Worm (Caenorhabditis elegans): ENCODE results near the gene marc-1.
A peak's percentile ranks its signal among the peaks of the same experiment; 100 is the strongest.

marc-1 gene

DNA sequence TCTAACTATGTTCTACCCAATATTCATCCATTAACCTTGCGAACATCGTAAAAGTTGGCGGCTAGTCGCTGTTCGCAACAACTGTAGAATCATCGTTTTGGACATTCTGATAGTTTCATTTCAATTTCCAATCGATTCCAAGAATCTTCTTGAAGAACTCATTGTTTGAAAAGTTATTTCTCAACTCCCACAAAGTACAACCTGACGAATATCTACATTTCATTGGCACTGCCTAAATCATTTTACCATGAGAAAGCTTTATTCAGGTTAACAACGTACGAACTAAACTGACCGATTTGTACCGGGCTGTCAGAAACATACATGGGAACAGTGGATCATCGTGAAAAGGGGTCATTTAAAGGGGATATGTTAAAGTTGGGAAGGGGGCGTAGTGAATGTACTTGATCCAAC lies 47.2 kb downstream of the marc-1 start, which contains the start of gene F46B6.6:
F46B6.6 (minus strand) TSS at position 148 of the 411 bp plus-strand sequence.
- peak; percentile 80 for TF ChIP-seq ama-1 (optimal IDR thresholded peaks at IDR 0.05)
- peak; percentile 49 for TF ChIP-seq nhr-43 (tag; optimal IDR thresholded peaks at IDR 0.05; ENCODE audit: poor library complexity, severe bottlenecking)
- no peak for TF ChIP-seq nhr-237 (tag; optimal IDR thresholded peaks at IDR 0.05)
- no peak for TF ChIP-seq lsy-12 (tag; optimal IDR thresholded peaks at IDR 0.05)
- TF ChIP-seq elt-1 (tag; optimal IDR thresholded peaks at IDR 0.05) = no peak
- peak; percentile 21 for TF ChIP-seq elt-2 (tag; optimal IDR thresholded peaks at IDR 0.05)

DNA sequence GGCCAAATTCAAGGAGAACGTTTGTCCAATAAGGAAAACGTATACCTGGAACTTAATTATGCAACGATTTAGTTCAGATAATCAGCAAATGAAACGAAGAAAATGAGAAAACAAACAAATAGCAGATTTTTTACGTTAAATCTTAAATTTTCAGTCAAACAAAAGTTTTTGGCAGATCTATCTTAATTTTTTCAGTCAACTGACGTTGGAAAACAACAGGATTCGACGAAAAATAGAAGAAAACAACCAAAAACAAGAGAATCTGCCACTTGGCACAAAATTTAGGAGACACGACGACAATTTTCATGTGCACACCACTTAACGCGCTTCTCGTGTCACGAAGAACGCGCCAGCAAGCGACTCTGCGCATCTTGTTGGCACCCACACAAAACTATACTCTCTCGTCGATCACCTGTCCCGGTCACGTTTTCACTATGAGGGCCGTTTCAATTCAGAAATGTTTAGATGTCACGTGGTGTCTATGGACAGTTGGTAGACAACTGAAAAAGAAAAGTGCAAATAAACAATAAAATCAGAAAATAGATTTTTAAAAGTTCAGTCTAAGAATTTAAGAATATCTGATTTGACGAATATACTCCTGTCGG lies 50.3 kb downstream of the marc-1 start, which contains the start of gene ztf-7:
ztf-7 (minus strand) TSS at position 51 of the 605 bp plus-strand sequence.
- TF ChIP-seq ceh-16 (tag; optimal IDR thresholded peaks at IDR 0.05) = peak; percentile 50
- peak; percentile 99 for TF ChIP-seq nhr-25 (tag; optimal IDR thresholded peaks at IDR 0.05)
- TF ChIP-seq fkh-2 (tag; optimal IDR thresholded peaks at IDR 0.05) = no peak
- peak; percentile 82 for TF ChIP-seq ama-1 (optimal IDR thresholded peaks at IDR 0.05)
- TF ChIP-seq elt-1 (tag; optimal IDR thresholded peaks at IDR 0.05) = peak; percentile 76
- TF ChIP-seq nhr-77 (tag; optimal IDR thresholded peaks at IDR 0.05) = peak; percentile 26
- TF ChIP-seq nhr-11 (tag; optimal IDR thresholded peaks at IDR 0.05) = peak; percentile 80
- TF ChIP-seq ztf-4 (tag; optimal IDR thresholded peaks at IDR 0.05) = peak; percentile 74
- peak; percentile 80 for TF ChIP-seq ceh-28 (tag; optimal IDR thresholded peaks at IDR 0.05)
- no peak for TF ChIP-seq mml-1 (tag; optimal IDR thresholded peaks at IDR 0.05)
- TF ChIP-seq ceh-82 (tag; optimal IDR thresholded peaks at IDR 0.05) = peak; percentile 35
- TF ChIP-seq nhr-23 (tag; optimal IDR thresholded peaks at IDR 0.05) = peak; percentile 97
- peak; percentile 96 for TF ChIP-seq lsy-12 (tag; optimal IDR thresholded peaks at IDR 0.05)
- peak; percentile 68 for TF ChIP-seq skn-1 (tag; optimal IDR thresholded peaks at IDR 0.05)
- TF ChIP-seq aly-2 (tag; optimal IDR thresholded peaks at IDR 0.05) = no peak
- no peak for TF ChIP-seq nhr-28 (tag; optimal IDR thresholded peaks at IDR 0.05)
- no peak for TF ChIP-seq daf-12 (tag; optimal IDR thresholded peaks at IDR 0.05)
- no peak for TF ChIP-seq eor-1 (tag; optimal IDR thresholded peaks at IDR 0.05)
- TF ChIP-seq elt-2 (tag; optimal IDR thresholded peaks at IDR 0.05) = peak; percentile 89
- no peak for TF ChIP-seq zag-1 (tag; optimal IDR thresholded peaks at IDR 0.05)
- TF ChIP-seq unc-39 (tag; optimal IDR thresholded peaks at IDR 0.05) = no peak
- no peak for TF ChIP-seq ztf-11 (tag; optimal IDR thresholded peaks at IDR 0.05)
- no peak for TF ChIP-seq ZK546.5 (tag; optimal IDR thresholded peaks at IDR 0.05)
- peak; percentile 73 for TF ChIP-seq pqm-1 (tag; optimal IDR thresholded peaks at IDR 0.05)
- TF ChIP-seq lin-15B (tag; optimal IDR thresholded peaks at IDR 0.05) = peak; percentile 89
- no peak for TF ChIP-seq elt-3 (tag; optimal IDR thresholded peaks at IDR 0.05)
- peak; percentile 80 for TF ChIP-seq hmg-11 (tag; optimal IDR thresholded peaks at IDR 0.05)
- TF ChIP-seq fkh-10 (GFP tag; optimal IDR thresholded peaks at IDR 0.05) = peak; percentile 87
- TF ChIP-seq sea-2 (GFP tag; optimal IDR thresholded peaks at IDR 0.05) = no peak
- TF ChIP-seq lin-39 (tag; optimal IDR thresholded peaks at IDR 0.05) = peak; percentile 95
- TF ChIP-seq nhr-76 (tag; optimal IDR thresholded peaks at IDR 0.05) = no peak
- no peak for TF ChIP-seq fos-1 (tag; optimal IDR thresholded peaks at IDR 0.05)
- TF ChIP-seq jun-1 (tag; optimal IDR thresholded peaks at IDR 0.05) = peak; percentile 95
- peak; percentile 97 for TF ChIP-seq nhr-43 (tag; optimal IDR thresholded peaks at IDR 0.05; ENCODE audit: poor library complexity, severe bottlenecking)
- no peak for TF ChIP-seq ceh-9 (tag; optimal IDR thresholded peaks at IDR 0.05)
- TF ChIP-seq snpc-4 (tag; optimal IDR thresholded peaks at IDR 0.05) = peak; percentile 93
- TF ChIP-seq R02D3.7 (tag; optimal IDR thresholded peaks at IDR 0.05) = peak; percentile 62
- peak; percentile 88 for TF ChIP-seq tbx-2 (tag; optimal IDR thresholded peaks at IDR 0.05)
- no peak for TF ChIP-seq nhr-237 (tag; optimal IDR thresholded peaks at IDR 0.05)
- peak; percentile 38 for TF ChIP-seq egl-27 (tag; optimal IDR thresholded peaks at IDR 0.05)
- TF ChIP-seq pha-4 (tag; optimal IDR thresholded peaks at IDR 0.05) = peak; percentile 96
- peak; percentile 94 for TF ChIP-seq nfya-1 (tag; optimal IDR thresholded peaks at IDR 0.05; ENCODE audit: insufficient read depth)
- TF ChIP-seq unc-62 (GFP tag; optimal IDR thresholded peaks at IDR 0.05) = peak; percentile 18
- no peak for TF ChIP-seq nhr-67 (tag; optimal IDR thresholded peaks at IDR 0.05)
- TF ChIP-seq mdl-1 (tag; optimal IDR thresholded peaks at IDR 0.05) = peak; percentile 94
- TF ChIP-seq nhr-12 (tag; optimal IDR thresholded peaks at IDR 0.05) = no peak
- peak; percentile 91 for TF ChIP-seq egl-5 (tag; optimal IDR thresholded peaks at IDR 0.05)

All from whole organism, L3 larva.